3 fruit fly cellular contexts compared by ENCODE assay signal in genomic region chr3L:22891009-22891408, dm6.
TF ChIP-seq lines count a peak whose summit lies in the region.

No protein-coding gene starts in this region.

- no peak for TF ChIP-seq CTCF in whole organism, embryonic (GFP tag; optimal IDR thresholded peaks at IDR 0.05; lab: Kevin White, UChicago)

TF ChIP-seq in whole organism, adult, 20 proteins besides CTCF, POLR2A, EP300 and RAD21:
- TF ChIP-seq CG1620 (GFP tag; optimal IDR thresholded peaks at IDR 0.05; lab: Kevin White, UChicago) (no peak), kay (GFP tag; lab: Kevin White, UChicago; ENCODE audit: borderline replicate concordance) (peak; percentile 1)

TF ChIP-seq in whole organism, embryonic, 481 proteins besides CTCF, POLR2A, EP300 and RAD21:
- peak in 1 of 2 experiments; percentile 57 for TF ChIP-seq Pdp1 (GFP tag; optimal IDR thresholded peaks at IDR 0.05; lab: Kevin White, UChicago)
- TF ChIP-seq CG32532 (GFP tag; IDR thresholded peaks at IDR 0.05; lab: Robert Waterston, UW): no peak
- TF ChIP-seq exex (tag; optimal IDR thresholded peaks at IDR 0.05; lab: Kevin White, UChicago): peak; percentile 76
- TF ChIP-seq Blimp-1 (GFP tag; optimal IDR thresholded peaks at IDR 0.05; lab: Kevin White, UChicago): no peak
- TF ChIP-seq D19A (tag; optimal IDR thresholded peaks at IDR 0.05; lab: Kevin White, UChicago): no peak
- no peak for TF ChIP-seq CG31441 (GFP tag; IDR thresholded peaks at IDR 0.05; lab: Robert Waterston, UW)
- 0 out of 4 replicates have a peak, but pooled peaks have one; percentile 24 for TF ChIP-seq chinmo (GFP tag; IDR thresholded peaks at IDR 0.05; lab: Robert Waterston, UW; ENCODE audit: partially characterized antibody)

TF ChIP-seq in whole organism, prepupa, 60 proteins besides CTCF, POLR2A, EP300 and RAD21:
- no peak for TF ChIP-seq Sox102F (GFP tag; optimal IDR thresholded peaks at IDR 0.05; lab: Kevin White, UChicago)
- TF ChIP-seq vri (GFP tag; optimal IDR thresholded peaks at IDR 0.05; lab: Kevin White, UChicago): peak; percentile 6
